Worm (Caenorhabditis elegans) whole organism, L4 larva: ENCODE measurements around the gene hda-10.
A peak's percentile ranks its signal among the peaks of the same experiment; 100 is the strongest.

Experiments
- F10B5.3 ChIP-seq: sonication (generic microtip); optimal IDR thresholded peaks from 2 replicates; lab custom pipeline; 2016; ENCODE audit warnings: mild to moderate bottlenecking, missing genetic modification characterization, missing compliant biosample characterization
- F37D6.2 ChIP-seq: sonication (generic microtip); optimal IDR thresholded peaks from 2 replicates; lab custom pipeline; 2016; ENCODE audit warnings: mild to moderate bottlenecking, missing genetic modification characterization, missing compliant biosample characterization
- Y105C5A.15 ChIP-seq: fragments of 200-800 bp; sonication (Bioruptor generic); IDR thresholded peaks from 2 replicates; pipeline ENCODE4 v1.3.6; 2022; ENCODE audit warnings: missing genetic modification characterization, missing compliant biosample characterization
- aha-1 ChIP-seq: fragments of 150-350 bp; peaks from one replicate; lab custom pipeline; 2014; ENCODE audit warnings: missing biosample characterization, missing genetic modification characterization
- ama-1 ChIP-seq: fragments of 150-350 bp; optimal IDR thresholded peaks from 2 replicates; lab custom pipeline; 2014; ENCODE audit warnings: inconsistent platforms, mixed read lengths
- ceh-20 ChIP-seq: fragments of 200-800 bp; sonication (Bioruptor generic); IDR thresholded peaks from 2 replicates; pipeline ENCODE4 v1.3.6; 2022; ENCODE audit warnings: missing genetic modification reagents, missing genetic modification characterization, missing compliant biosample characterization
- ceh-28 ChIP-seq: fragments of 150-350 bp; optimal IDR thresholded peaks from 2 replicates; lab custom pipeline; 2014; ENCODE audit warnings: missing biosample characterization, missing genetic modification reagents, missing genetic modification characterization
- ceh-44 ChIP-seq: fragments of 200-800 bp; sonication (Bioruptor generic); IDR thresholded peaks from 2 replicates; pipeline ENCODE4 v1.3.6; 2022; ENCODE audit warnings: missing genetic modification reagents, missing genetic modification characterization, missing compliant biosample characterization
- ctbp-1 ChIP-seq: fragments of 200-800 bp; sonication (Bioruptor generic); IDR thresholded peaks from 2 replicates; pipeline ENCODE4 v1.3.6; 2022; ENCODE audit warnings: missing genetic modification reagents, missing genetic modification characterization, missing compliant biosample characterization
- daf-12 ChIP-seq: fragments of 150-350 bp; optimal IDR thresholded peaks from 2 replicates; lab custom pipeline; 2014; ENCODE audit warnings: missing biosample characterization, missing genetic modification reagents, missing genetic modification characterization
- daf-16 ChIP-seq, 3 experiments: sonication (generic microtip); optimal IDR thresholded peaks; 2 replicates each; lab custom pipeline; 2016 to 2017; ENCODE audit warnings: missing genetic modification characterization in 3 of 3, missing genetic modification reagents in 3 of 3, mild to moderate bottlenecking in 2 of 3, missing compliant biosample characterization in 2 of 3, missing biosample characterization in 1 of 3, moderate library complexity in 1 of 3
- dmd-6 ChIP-seq: fragments of 200-800 bp; sonication (Bioruptor generic); IDR thresholded peaks from 2 replicates; pipeline ENCODE4 v1.3.6; 2022; ENCODE audit warnings: missing genetic modification reagents, missing genetic modification characterization, missing compliant biosample characterization
- dpl-1 ChIP-seq: fragments of 150-350 bp; optimal IDR thresholded peaks from 2 replicates; lab custom pipeline; 2014; ENCODE audit warnings: missing biosample characterization, missing genetic modification reagents, missing genetic modification characterization
- dve-1 ChIP-seq: sonication (generic microtip); optimal IDR thresholded peaks from 2 replicates; lab custom pipeline; 2017; ENCODE audit warnings: antibody characterized with exemption, mild to moderate bottlenecking, missing genetic modification characterization, missing compliant biosample characterization; ENCODE audit not compliant: insufficient read depth
- egl-27 ChIP-seq: sonication (generic microtip); optimal IDR thresholded peaks from 3 replicates; lab custom pipeline; 2017; ENCODE audit warnings: missing biosample characterization, missing genetic modification reagents, missing genetic modification characterization
- fkh-10 ChIP-seq: fragments of 150-350 bp; optimal IDR thresholded peaks from 2 replicates; lab custom pipeline; 2014; ENCODE audit warnings: missing biosample characterization, missing genetic modification reagents, missing genetic modification characterization
- hif-1 ChIP-seq, 2 experiments: sonication (generic microtip); optimal IDR thresholded peaks; 2 replicates each; lab custom pipeline; 2016 to 2017; ENCODE audit warnings: missing compliant biosample characterization in 2 of 2, missing genetic modification characterization in 2 of 2, missing genetic modification reagents in 2 of 2, missing genotype in 2 of 2, mild to moderate bottlenecking in 1 of 2
- hlh-11 ChIP-seq: fragments of 200-800 bp; sonication (Bioruptor generic); optimal IDR thresholded peaks from 2 replicates; lab custom pipeline; 2018; ENCODE audit warnings: mild to moderate bottlenecking, missing genetic modification characterization, missing compliant biosample characterization
- hlh-30 ChIP-seq: sonication (generic microtip); optimal IDR thresholded peaks from 2 replicates; lab custom pipeline; 2017; ENCODE audit warnings: antibody characterized with exemption, mild to moderate bottlenecking, missing genetic modification characterization, missing compliant biosample characterization; ENCODE audit not compliant: insufficient read depth
- hmg-1.1 ChIP-seq: fragments of 200-800 bp; sonication (Bioruptor generic); IDR thresholded peaks from 2 replicates; pipeline ENCODE4 v1.3.6; 2022; ENCODE audit warnings: missing genetic modification reagents, missing genetic modification characterization, missing compliant biosample characterization
- lin-1 ChIP-seq: fragments of 200-800 bp; sonication (Bioruptor generic); IDR thresholded peaks from 2 replicates; pipeline ENCODE4 v1.3.6; 2022; ENCODE audit warnings: missing genetic modification reagents, missing genetic modification characterization, missing compliant biosample characterization
- lin-13 ChIP-seq: fragments of 150-350 bp; optimal IDR thresholded peaks from 2 replicates; lab custom pipeline; 2014; ENCODE audit warnings: missing biosample characterization, missing genetic modification reagents, missing genetic modification characterization
- lin-15B ChIP-seq: fragments of 150-350 bp; sonication (generic microtip); optimal IDR thresholded peaks from 3 replicates; lab custom pipeline; 2014; ENCODE audit warnings: missing biosample characterization, missing genetic modification characterization
- lin-29 ChIP-seq: fragments of 200-800 bp; sonication (Bioruptor generic); IDR thresholded peaks from 2 replicates; pipeline ENCODE4 v1.3.6; 2022; ENCODE audit warnings: missing genetic modification reagents, missing genetic modification characterization, missing compliant biosample characterization
- lin-38 ChIP-seq: fragments of 200-800 bp; sonication (Bioruptor generic); IDR thresholded peaks from 2 replicates; pipeline ENCODE4 v1.3.6; 2022; ENCODE audit warnings: missing genetic modification reagents, missing genetic modification characterization, missing compliant biosample characterization
- lir-3 ChIP-seq: sonication (generic microtip); optimal IDR thresholded peaks from 2 replicates; lab custom pipeline; 2016; ENCODE audit warnings: mild to moderate bottlenecking, missing genetic modification characterization, missing compliant biosample characterization
- lsy-2 ChIP-seq, 2 experiments: fragments of 150-350 bp in 1 of 2; sonication (generic microtip) in 1 of 2; optimal IDR thresholded peaks; 2 replicates each; lab custom pipeline; 2014 to 2017; ENCODE audit warnings: missing biosample characterization in 2 of 2, missing genetic modification characterization in 2 of 2
- madf-9 ChIP-seq: fragments of 200-800 bp; sonication (Bioruptor generic); conservative IDR thresholded peaks from 2 replicates; pipeline ENCODE4 v1.3.6; 2022; ENCODE audit warnings: missing genetic modification reagents, missing genetic modification characterization, missing compliant biosample characterization
- mep-1 ChIP-seq: fragments of 150-350 bp; sonication (generic microtip); optimal IDR thresholded peaks from 3 replicates; lab custom pipeline; 2014; ENCODE audit warnings: missing biosample characterization, missing genetic modification characterization
- mes-2 ChIP-seq: sonication (generic microtip); optimal IDR thresholded peaks from 2 replicates; lab custom pipeline; 2016; ENCODE audit warnings: missing genotype, mild to moderate bottlenecking, missing genetic modification characterization, missing compliant biosample characterization; ENCODE audit not compliant: poor library complexity, severe bottlenecking
- nhr-10 ChIP-seq: fragments of 150-350 bp; optimal IDR thresholded peaks from 2 replicates; lab custom pipeline; 2014; ENCODE audit warnings: missing biosample characterization, missing genetic modification characterization
- nhr-102 ChIP-seq: sonication (generic microtip); optimal IDR thresholded peaks from 2 replicates; lab custom pipeline; 2016; ENCODE audit warnings: mild to moderate bottlenecking, missing genetic modification characterization, moderate library complexity, missing compliant biosample characterization
- nhr-11 ChIP-seq: fragments of 150-350 bp; optimal IDR thresholded peaks from 2 replicates; lab custom pipeline; 2014; ENCODE audit warnings: missing biosample characterization, missing genetic modification characterization
- nhr-28 ChIP-seq: fragments of 150-350 bp; optimal IDR thresholded peaks from 2 replicates; lab custom pipeline; 2014; ENCODE audit warnings: missing biosample characterization, missing genetic modification characterization
- nhr-42 ChIP-seq: fragments of 200-800 bp; sonication (Bioruptor generic); IDR thresholded peaks from 2 replicates; pipeline ENCODE4 v1.3.6; 2022; ENCODE audit warnings: missing genetic modification characterization, missing compliant biosample characterization
- nhr-6 ChIP-seq: fragments of 150-350 bp; optimal IDR thresholded peaks from 2 replicates; lab custom pipeline; 2014; ENCODE audit warnings: missing biosample characterization, missing genetic modification characterization
- nhr-77 ChIP-seq: fragments of 150-350 bp; optimal IDR thresholded peaks from 2 replicates; lab custom pipeline; 2014; ENCODE audit warnings: missing biosample characterization, missing genetic modification characterization
- pha-4 ChIP-seq, 2 experiments: fragments of 150-350 bp in 1 of 2; fragments of 200-800 bp in 1 of 2; sonication (Bioruptor generic) in 1 of 2; IDR thresholded peaks in 1 of 2; optimal IDR thresholded peaks in 1 of 2; 2 replicates each; pipeline versions ENCODE4 v1.3.6 to Lab custom; 2014 to 2022; ENCODE audit warnings: missing genetic modification characterization in 2 of 2, missing genetic modification reagents in 2 of 2, missing biosample characterization in 1 of 2, missing compliant biosample characterization in 1 of 2
- pqm-1 ChIP-seq: sonication (generic microtip); optimal IDR thresholded peaks from 2 replicates; lab custom pipeline; 2017; ENCODE audit warnings: missing biosample characterization, missing genetic modification characterization
- rbr-2 ChIP-seq: sonication (generic microtip); optimal IDR thresholded peaks from 2 replicates; lab custom pipeline; 2016; ENCODE audit warnings: missing genotype, missing genetic modification characterization, missing compliant biosample characterization
- set-16 ChIP-seq: fragments of 200-800 bp; sonication (Bioruptor generic); IDR thresholded peaks from 2 replicates; pipeline ENCODE4 v1.3.6; 2022; ENCODE audit warnings: missing genetic modification reagents, missing genetic modification characterization, missing compliant biosample characterization
- skn-1 ChIP-seq: fragments of 150-350 bp; optimal IDR thresholded peaks from 2 replicates; lab custom pipeline; 2014; ENCODE audit warnings: missing biosample characterization, missing genetic modification characterization
- tra-1 ChIP-seq: fragments of 200-800 bp; sonication (Bioruptor generic); IDR thresholded peaks from 2 replicates; pipeline ENCODE4 v1.3.6; 2022; ENCODE audit warnings: missing genetic modification reagents, missing genetic modification characterization, missing compliant biosample characterization
- unc-130 ChIP-seq: sonication (generic microtip); optimal IDR thresholded peaks from 2 replicates; lab custom pipeline; 2016; ENCODE audit warnings: missing genetic modification reagents, missing genetic modification characterization, missing compliant biosample characterization
- unc-62 ChIP-seq, 3 experiments: fragments of 150-350 bp in 1 of 3; sonication (generic microtip); optimal IDR thresholded peaks in 2 of 3; peaks in 1 of 3; 1 replicate in 1 of 3; 2 replicates in 2 of 3; lab custom pipeline; 2014 to 2017; ENCODE audit warnings: missing biosample characterization in 3 of 3, missing genetic modification characterization in 3 of 3, missing genetic modification reagents in 3 of 3, missing genotype in 1 of 3
- zip-11 ChIP-seq: fragments of 200-800 bp; sonication (Bioruptor generic); IDR thresholded peaks from 2 replicates; pipeline ENCODE4 v1.3.6; 2022; ENCODE audit warnings: missing genetic modification characterization, missing compliant biosample characterization
- ztf-7 ChIP-seq: fragments of 150-350 bp; optimal IDR thresholded peaks from 2 replicates; lab custom pipeline; 2014; ENCODE audit warnings: missing biosample characterization, missing genetic modification characterization

The hda-10 gene

DNA sequence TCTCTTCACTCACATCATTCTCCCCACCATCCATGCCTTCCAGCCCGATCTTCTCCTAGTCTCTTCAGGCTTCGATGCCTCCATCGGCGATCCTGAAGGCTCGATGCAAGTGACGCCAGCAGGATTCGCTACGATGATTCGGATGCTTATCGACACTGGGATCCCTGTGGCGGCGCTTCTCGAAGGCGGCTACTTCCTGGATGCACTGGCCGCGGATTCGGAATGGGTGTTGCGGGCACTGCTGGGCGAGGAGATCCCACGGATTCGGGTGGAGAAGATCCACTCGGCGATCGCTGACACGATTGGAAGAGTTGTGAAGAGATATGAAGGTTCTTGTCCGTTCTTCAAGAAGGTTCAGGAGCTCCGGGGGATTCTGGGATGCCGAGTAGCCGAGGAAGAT is 3.9 kb downstream of the hda-10 start:
- TF ChIP-seq set-16 (GFP tag; lab: Robert Waterston, UW), result peak; percentile 90
- TF ChIP-seq ceh-28 (tag; lab: Kevin White, UChicago), result no peak

DNA sequence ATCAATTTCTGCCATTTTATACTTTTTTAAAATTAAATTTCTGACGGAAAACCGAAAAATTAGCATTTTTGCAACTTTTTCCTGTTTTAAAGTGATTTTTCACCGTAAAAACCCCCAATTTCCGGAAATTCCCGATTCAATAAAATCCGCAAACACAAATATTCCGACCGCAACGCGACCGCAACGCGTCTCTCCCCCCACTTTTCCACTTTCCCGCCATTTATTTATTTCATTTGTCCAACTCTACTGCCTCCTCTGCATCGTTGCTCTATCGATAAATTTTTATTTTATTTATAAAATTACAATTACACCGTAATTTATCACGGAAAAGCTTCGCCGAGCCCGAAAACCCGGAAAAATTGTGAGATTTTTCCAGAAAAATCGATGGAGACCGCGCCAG is 5.8 kb downstream of the hda-10 start, which contains the start of gene mcd-1:
mcd-1 (plus strand) TSS at position 267 of the 400 bp plus-strand sequence.
- TF ChIP-seq hif-1 (tag; optimal IDR thresholded peaks at IDR 0.05; lab: Kevin White, UChicago) (peak in 1 of 2 experiments; percentile 42), mep-1 (tag; lab: Kevin White, UChicago) (peak; percentile 56), skn-1 (tag; lab: Kevin White, UChicago) (no peak), lin-13 (peak; percentile 16), lsy-2 (tag; optimal IDR thresholded peaks at IDR 0.05; lab: Kevin White, UChicago) (peak in 1 of 2 experiments; percentile 83), madf-9 (no peak), lin-38 (peak; percentile 84), hlh-30 (tag; lab: Kevin White, UChicago) (peak; percentile 43), daf-12 (tag; lab: Kevin White, UChicago) (no peak), nhr-6 (tag; lab: Kevin White, UChicago) (peak; percentile 60), nhr-77 (tag; lab: Kevin White, UChicago) (peak; percentile 89), nhr-10 (tag; lab: Kevin White, UChicago) (no peak), daf-16 (GFP tag; optimal IDR thresholded peaks at IDR 0.05; lab: Kevin White, UChicago) (no peak), daf-16 (tag; optimal IDR thresholded peaks at IDR 0.05; lab: Kevin White, UChicago) (peak; percentile 23), nhr-102 (tag; lab: Kevin White, UChicago) (no peak), nhr-28 (tag; lab: Kevin White, UChicago) (no peak), fkh-10 (GFP tag; lab: Kevin White, UChicago) (peak; percentile 5), rbr-2 (tag; lab: Kevin White, UChicago) (peak; percentile 61), pqm-1 (tag; lab: Kevin White, UChicago) (no peak), hlh-11 (peak; percentile 19), lin-29 (GFP tag; lab: Robert Waterston, UW) (no peak), lin-1 (no peak), lin-15B (peak; percentile 11), ama-1 (lab: Kevin White, UChicago) (no peak), dmd-6 (GFP tag; lab: Robert Waterston, UW) (peak; percentile 29; the same call in 1 of the 2 replicates), pha-4 (GFP tag; IDR thresholded peaks at IDR 0.05; lab: Robert Waterston, UW) (no peak), pha-4 (tag; optimal IDR thresholded peaks at IDR 0.05; lab: Kevin White, UChicago) (peak; percentile 1), dpl-1 (GFP tag; lab: Kevin White, UChicago) (peak; percentile 78), egl-27 (no peak), unc-130 (GFP tag; lab: Kevin White, UChicago) (peak; percentile 5), F10B5.3 (tag; lab: Kevin White, UChicago) (no peak), hmg-1.1 (GFP tag; lab: Robert Waterston, UW) (peak; percentile 51; the same call in 1 of the 2 replicates), lir-3 (tag; lab: Kevin White, UChicago) (no peak), ctbp-1 (GFP tag; lab: Robert Waterston, UW) (0 out of 2 replicates have a peak, but pooled peaks have one; percentile 22), zip-11 (GFP tag; lab: Robert Waterston, UW) (no peak), unc-62 (GFP tag; optimal IDR thresholded peaks at IDR 0.05 in 1 of 2; lab: Kevin White, UChicago) (peak in 1 of 2 experiments; percentile 21), unc-62 (tag; optimal IDR thresholded peaks at IDR 0.05; lab: Kevin White, UChicago) (no peak), Y105C5A.15 (GFP tag; lab: Robert Waterston, UW) (no peak), nhr-42 (GFP tag; lab: Robert Waterston, UW) (0 out of 2 replicates have a peak, but pooled peaks have one; percentile 60), ceh-44 (GFP tag; lab: Robert Waterston, UW) (no peak), tra-1 (GFP tag; lab: Robert Waterston, UW) (no peak), ceh-20 (0 out of 2 replicates have a peak, but pooled peaks have one; percentile 20), dve-1 (tag; lab: Kevin White, UChicago) (peak; percentile 62), aha-1 (tag; lab: Kevin White, UChicago) (no peak), nhr-11 (no peak), mes-2 (tag; lab: Kevin White, UChicago) (peak; percentile 71), ztf-7 (tag; lab: Kevin White, UChicago) (no peak), F37D6.2 (peak; percentile 22)
